Fruit fly (Drosophila melanogaster) S2 (cell line): Measurements from ENCODE around the gene SmydA-3.

Experiments
- CG8478 ChIP-seq: fragments of >200 bp; optimal IDR thresholded peaks from 2 replicates; lab custom pipeline; 2018
- CTCF ChIP-seq, 2 experiments: fragments of >200 bp; optimal IDR thresholded peaks; 2 replicates each; lab custom pipeline; 2018

Gene SmydA-3

dm6 chr2L:10851336-10851862 lies 1.5 kb downstream of the SmydA-3 start:
- no peak for TF ChIP-seq CTCF (optimal IDR thresholded peaks at IDR 0.05; lab: Kevin White, UChicago)
- no peak for TF ChIP-seq CG8478 (lab: Kevin White, UChicago)

- no peak for TF ChIP-seq CG8478 (lab: Kevin White, UChicago)
- no peak for TF ChIP-seq CTCF (optimal IDR thresholded peaks at IDR 0.05; lab: Kevin White, UChicago)
These were observed 6.5 kb downstream of the SmydA-3 start, which contains the start of gene Dnz1 for dm6 chr2L:10856328-10856942. Dnz1 (minus strand) TSS chr2L:10856644.

dm6 chr2L:10858064-10859047 lies 8.4 kb downstream of the SmydA-3 start, which contains the start of the genes aurB and Stam:
aurB (minus strand) TSS chr2L:10858094.
Stam (plus strand) TSS chr2L:10858536.
- no peak for TF ChIP-seq CG8478 (lab: Kevin White, UChicago)
- TF ChIP-seq CTCF (optimal IDR thresholded peaks at IDR 0.05; lab: Kevin White, UChicago) = no peak

dm6 chr2L:10869867-10870266 lies 19.9 kb downstream of the SmydA-3 start, which contains the start of gene CG12517:
CG12517 (plus strand) TSS chr2L:10870167.
- TF ChIP-seq CG8478 (lab: Kevin White, UChicago) = no peak
- no peak for TF ChIP-seq CTCF (optimal IDR thresholded peaks at IDR 0.05; lab: Kevin White, UChicago)

DNA sequence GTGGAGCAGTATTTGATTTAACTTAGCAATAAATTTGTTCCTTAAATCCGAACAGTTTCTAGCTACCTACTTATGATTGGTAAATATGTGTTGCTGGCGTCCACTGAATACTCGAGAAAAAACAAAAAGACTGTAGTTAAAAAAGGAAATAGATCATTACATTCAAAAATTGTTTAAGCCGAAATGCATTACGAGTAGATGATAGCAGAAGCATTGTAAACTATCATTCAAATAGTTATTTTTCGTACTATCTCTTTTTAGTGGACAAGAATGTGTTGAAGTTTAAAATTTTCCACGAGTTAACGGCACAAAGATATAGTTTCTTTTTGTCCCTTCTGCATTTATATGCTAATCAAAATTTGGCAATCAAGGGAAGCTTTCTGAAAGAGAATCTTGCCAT lies 38.9 kb downstream of the SmydA-3 start, which contains the start of gene CG14071:
TSS of gene CG14071 (minus strand) at position 101 of the 400 bp plus-strand sequence.
- TF ChIP-seq CTCF (optimal IDR thresholded peaks at IDR 0.05; lab: Kevin White, UChicago) = no peak
- TF ChIP-seq CG8478 (lab: Kevin White, UChicago) = no peak

dm6 chr2L:10901685-10902084 lies 51.7 kb downstream of the SmydA-3 start, which contains the start of gene CG14070:
CG14070 (minus strand) TSS chr2L:10901785.
- TF ChIP-seq CG8478 (lab: Kevin White, UChicago) (no peak), CTCF (optimal IDR thresholded peaks at IDR 0.05; lab: Kevin White, UChicago) (no peak)
